Fruit fly (Drosophila melanogaster) whole organism, embryonic: ENCODE measurements around the gene CG3184.

ENCODE experiments used
- Atf3 ChIP-seq: fragments of 200-800 bp; sonication (Bioruptor generic); optimal IDR thresholded peaks from 3 replicates; lab custom pipeline; 2016; ENCODE audit warnings: missing biosample characterization, missing genetic modification characterization
- CG10209 ChIP-seq: fragments of 200-800 bp; sonication (Bioruptor generic); optimal IDR thresholded peaks from 3 replicates; lab custom pipeline; 2017; ENCODE audit warnings: missing biosample characterization, mild to moderate bottlenecking, missing genetic modification characterization, missing genetic modification reagents
- CG10366 ChIP-seq: fragments of 200-800 bp; sonication (Bioruptor generic); IDR thresholded peaks from 2 replicates; pipeline ENCODE4 v1.3.6; 2022; ENCODE audit warnings: missing biosample characterization, missing genetic modification characterization
- CG10462 ChIP-seq: fragments of 200-800 bp; sonication (Bioruptor generic); optimal IDR thresholded peaks from 2 replicates; lab custom pipeline; 2016; ENCODE audit warnings: missing biosample characterization, missing genetic modification characterization
- CG10959 ChIP-seq: fragments of 200-800 bp; sonication (Bioruptor generic); IDR thresholded peaks from 2 replicates; pipeline ENCODE4 v1.3.6; 2022; ENCODE audit warnings: missing biosample characterization, missing genetic modification characterization
- CG12104 ChIP-seq: fragments of 200-800 bp; sonication (Bioruptor generic); optimal IDR thresholded peaks from 3 replicates; lab custom pipeline; 2016; ENCODE audit warnings: missing biosample characterization, missing genetic modification characterization
- CG12769 ChIP-seq: fragments of 200-800 bp; sonication (Bioruptor generic); optimal IDR thresholded peaks from 2 replicates; lab custom pipeline; 2019; ENCODE audit warnings: missing biosample characterization, mild to moderate bottlenecking, missing genetic modification characterization, moderate library complexity
- CG13624 ChIP-seq: fragments of 200-800 bp; sonication (Bioruptor generic); optimal IDR thresholded peaks from 2 replicates; lab custom pipeline; 2016; ENCODE audit warnings: missing biosample characterization, missing genetic modification characterization
- CG13894 ChIP-seq: fragments of 200-800 bp; sonication (Bioruptor generic); optimal IDR thresholded peaks from 3 replicates; lab custom pipeline; 2018; ENCODE audit warnings: missing biosample characterization, mild to moderate bottlenecking, missing genetic modification characterization, moderate library complexity
- CG14965 ChIP-seq: fragments of 200-800 bp; sonication (Bioruptor generic); optimal IDR thresholded peaks from 2 replicates; lab custom pipeline; 2016; ENCODE audit warnings: missing biosample characterization, missing genetic modification characterization, borderline replicate concordance
- CG16779 ChIP-seq: fragments of 200-800 bp; sonication (Bioruptor generic); IDR thresholded peaks from 2 replicates; pipeline ENCODE4 v1.3.6; 2022; ENCODE audit warnings: missing biosample characterization, missing genetic modification characterization
- CG17328 ChIP-seq: fragments of 200-800 bp; sonication (Bioruptor generic); IDR thresholded peaks from 2 replicates; pipeline ENCODE4 v1.3.6; 2022; ENCODE audit warnings: missing biosample characterization, missing genetic modification characterization
- CG18476 ChIP-seq: fragments of 200-800 bp; sonication (Bioruptor generic); optimal IDR thresholded peaks from 2 replicates; lab custom pipeline; 2016; ENCODE audit warnings: missing biosample characterization, mild to moderate bottlenecking, missing genetic modification characterization
- CG2129 ChIP-seq: fragments of 200-800 bp; sonication (Bioruptor generic); IDR thresholded peaks from 2 replicates; pipeline ENCODE4 v1.3.6; 2022; ENCODE audit warnings: missing biosample characterization, missing genetic modification characterization; ENCODE audit not compliant: partially characterized antibody
- CG2202 ChIP-seq: fragments of 200-800 bp; sonication (Bioruptor generic); optimal IDR thresholded peaks from 2 replicates; lab custom pipeline; 2018; ENCODE audit warnings: missing biosample characterization, mild to moderate bottlenecking, missing genetic modification characterization
- CG33213 ChIP-seq: fragments of 200-800 bp; sonication (Bioruptor generic); optimal IDR thresholded peaks from 3 replicates; lab custom pipeline; 2016; ENCODE audit warnings: missing biosample characterization, missing genetic modification characterization
- CG4328 ChIP-seq: fragments of 200-800 bp; sonication (Bioruptor generic); optimal IDR thresholded peaks from 3 replicates; lab custom pipeline; 2017; ENCODE audit warnings: missing biosample characterization, missing genetic modification reagents, missing genetic modification characterization
- CG4820 ChIP-seq: fragments of 200-800 bp; sonication (Bioruptor generic); optimal IDR thresholded peaks from 3 replicates; lab custom pipeline; 2016; ENCODE audit warnings: missing biosample characterization, missing genetic modification characterization
- CG9932 ChIP-seq: fragments of 200-800 bp; sonication (Bioruptor generic); IDR thresholded peaks from 2 replicates; pipeline ENCODE4 v1.3.6; 2022; ENCODE audit warnings: missing biosample characterization, missing genetic modification characterization
- Dfd ChIP-seq, 2 experiments: fragments of >200 bp; optimal IDR thresholded peaks; 2 replicates each; lab custom pipeline; 2017; ENCODE audit warnings: missing biosample characterization in 2 of 2, missing genetic modification characterization in 2 of 2
- Drgx ChIP-seq: fragments of 200-800 bp; sonication (Bioruptor generic); IDR thresholded peaks from 2 replicates; pipeline ENCODE4 v1.3.6; 2022; ENCODE audit warnings: missing biosample characterization, missing genetic modification characterization
- HLH3B ChIP-seq: fragments of 200-800 bp; sonication (Bioruptor generic); IDR thresholded peaks from 2 replicates; pipeline ENCODE4 v1.3.6; 2022; ENCODE audit warnings: missing biosample characterization, missing genetic modification characterization
- Lhr ChIP-seq: fragments of 200-800 bp; sonication (Bioruptor generic); optimal IDR thresholded peaks from 3 replicates; lab custom pipeline; 2017; ENCODE audit warnings: mild to moderate bottlenecking, missing biosample characterization, missing genetic modification reagents, missing genetic modification characterization
- Mad ChIP-seq: fragments of 200-800 bp; sonication (Bioruptor generic); optimal IDR thresholded peaks from 2 replicates; lab custom pipeline; 2016; ENCODE audit warnings: missing biosample characterization, missing genetic modification characterization
- Mrtf ChIP-seq: fragments of 200-800 bp; sonication (Bioruptor generic); IDR thresholded peaks from 3 replicates; pipeline ENCODE4 v1.3.6; 2022; ENCODE audit warnings: missing biosample characterization, missing genetic modification characterization
- Oaz ChIP-seq: fragments of 200-800 bp; sonication (Bioruptor generic); IDR thresholded peaks from 2 replicates; pipeline ENCODE4 v1.3.6; 2022; ENCODE audit warnings: missing biosample characterization, missing genetic modification characterization
- TFAM ChIP-seq: fragments of 200-800 bp; sonication (Bioruptor generic); optimal IDR thresholded peaks from 2 replicates; lab custom pipeline; 2017; ENCODE audit warnings: missing biosample characterization, missing genetic modification characterization, inconsistent platforms
- bab2 ChIP-seq: fragments of 200-800 bp; sonication (Bioruptor generic); optimal IDR thresholded peaks from 2 replicates; lab custom pipeline; 2016; ENCODE audit warnings: missing biosample characterization, missing genetic modification characterization
- bsh ChIP-seq, 2 experiments: fragments of 200-800 bp; sonication (Bioruptor generic); optimal IDR thresholded peaks; 2 replicates each; lab custom pipeline; 2017 to 2018; ENCODE audit warnings: mild to moderate bottlenecking in 2 of 2, missing biosample characterization in 2 of 2, missing genetic modification characterization in 2 of 2, moderate library complexity in 1 of 2
- crol ChIP-seq: fragments of 200-800 bp; sonication (Bioruptor generic); IDR thresholded peaks from 2 replicates; pipeline ENCODE4 v1.3.6; 2022; ENCODE audit warnings: missing biosample characterization, missing genetic modification characterization
- exex ChIP-seq: fragments of 200-800 bp; sonication (Bioruptor generic); optimal IDR thresholded peaks from 4 replicates; lab custom pipeline; 2018; ENCODE audit warnings: missing biosample characterization, mild to moderate bottlenecking, missing genetic modification characterization, moderate library complexity
- fd96Cb ChIP-seq: fragments of 200-800 bp; sonication (Bioruptor generic); optimal IDR thresholded peaks from 2 replicates; lab custom pipeline; 2018; ENCODE audit warnings: missing biosample characterization, mild to moderate bottlenecking, missing genetic modification characterization, moderate library complexity
- gcm2 ChIP-seq: fragments of 200-800 bp; sonication (Bioruptor generic); optimal IDR thresholded peaks from 2 replicates; lab custom pipeline; 2016; ENCODE audit warnings: missing biosample characterization, missing genetic modification characterization
- grau ChIP-seq: fragments of 200-800 bp; optimal IDR thresholded peaks from 3 replicates; lab custom pipeline; 2019; ENCODE audit warnings: missing biosample characterization, mild to moderate bottlenecking, missing genetic modification characterization, moderate library complexity
- gsb-n ChIP-seq: fragments of 200-800 bp; sonication (Bioruptor generic); optimal IDR thresholded peaks from 3 replicates; lab custom pipeline; 2018; ENCODE audit warnings: missing biosample characterization, mild to moderate bottlenecking, missing genetic modification characterization
- jigr1 ChIP-seq: fragments of 200-800 bp; sonication (Bioruptor generic); IDR thresholded peaks from 3 replicates; pipeline ENCODE4 v1.3.6; 2022; ENCODE audit warnings: missing biosample characterization, missing genetic modification characterization
- maf-S ChIP-seq: fragments of 200-800 bp; sonication (Bioruptor generic); optimal IDR thresholded peaks from 2 replicates; lab custom pipeline; 2016; ENCODE audit warnings: missing biosample characterization, missing genetic modification characterization
- mam ChIP-seq: fragments of 200-800 bp; sonication (Bioruptor generic); optimal IDR thresholded peaks from 3 replicates; lab custom pipeline; 2016; ENCODE audit warnings: missing biosample characterization, missing genetic modification characterization
- nau ChIP-seq: fragments of 200-800 bp; sonication (Bioruptor generic); optimal IDR thresholded peaks from 3 replicates; lab custom pipeline; 2017; ENCODE audit warnings: missing biosample characterization, mild to moderate bottlenecking, missing genetic modification characterization, missing genetic modification reagents
- nerfin-1 ChIP-seq: fragments of 200-800 bp; sonication (Bioruptor generic); optimal IDR thresholded peaks from 3 replicates; lab custom pipeline; 2019; ENCODE audit warnings: missing biosample characterization, mild to moderate bottlenecking, missing genetic modification characterization, moderate library complexity
- peb ChIP-seq: fragments of 200-800 bp; sonication (Bioruptor generic); IDR thresholded peaks from 2 replicates; pipeline ENCODE4 v1.3.6; 2022; ENCODE audit warnings: missing biosample characterization, missing genetic modification characterization
- pnt ChIP-seq: fragments of 200-800 bp; sonication (Bioruptor generic); optimal IDR thresholded peaks from 3 replicates; lab custom pipeline; 2016; ENCODE audit warnings: missing biosample characterization, missing genetic modification characterization
- schlank ChIP-seq: fragments of 200-800 bp; sonication (Bioruptor generic); optimal IDR thresholded peaks from 2 replicates; lab custom pipeline; 2018; ENCODE audit warnings: missing biosample characterization, mild to moderate bottlenecking, missing genetic modification characterization
- sens-2 ChIP-seq: fragments of 200-800 bp; sonication (Bioruptor generic); IDR thresholded peaks from 2 replicates; pipeline ENCODE4 v1.3.6; 2022; ENCODE audit warnings: missing biosample characterization, missing genetic modification characterization
- sim ChIP-seq: fragments of 200-800 bp; sonication (Bioruptor generic); IDR thresholded peaks from 2 replicates; pipeline ENCODE4 v1.3.6; 2022; ENCODE audit warnings: missing biosample characterization, missing genetic modification characterization
- stwl ChIP-seq: fragments of 200-800 bp; sonication (Bioruptor generic); optimal IDR thresholded peaks from 3 replicates; lab custom pipeline; 2018; ENCODE audit warnings: missing biosample characterization, mild to moderate bottlenecking, missing genetic modification characterization, moderate library complexity
- tup ChIP-seq: fragments of 200-800 bp; sonication (Bioruptor generic); optimal IDR thresholded peaks from 2 replicates; lab custom pipeline; 2016; ENCODE audit warnings: missing biosample characterization, mild to moderate bottlenecking, missing genetic modification characterization, moderate library complexity
- vfl ChIP-seq: fragments of 200-800 bp; sonication (Bioruptor generic); optimal IDR thresholded peaks from 2 replicates; lab custom pipeline; 2016; ENCODE audit warnings: missing biosample characterization, missing genetic modification characterization
- yki ChIP-seq: fragments of >200 bp; optimal IDR thresholded peaks from 3 replicates; lab custom pipeline; 2018

The CG3184 gene

dm6 chrX:6656626-6657558 is 31.7 kb downstream of the CG3184 start (continued):
- peak; percentile 64 for TF ChIP-seq CG4328
- no peak for TF ChIP-seq fd96Cb (tag; lab: Kevin White, UChicago)
- TF ChIP-seq CG4820: no peak
- TF ChIP-seq Lhr (GFP tag; lab: Kevin White, UChicago): no peak
- no peak for TF ChIP-seq CG2202 (tag; lab: Kevin White, UChicago)
- 0 out of 2 replicates have a peak, but pooled peaks have one; percentile 17 for TF ChIP-seq CG10366 (GFP tag; lab: Robert Waterston, UW)
- no peak for TF ChIP-seq TFAM (GFP tag; lab: Kevin White, UChicago)
- no peak for TF ChIP-seq Mad (GFP tag; lab: Kevin White, UChicago)
- TF ChIP-seq CG12769 (tag; lab: Kevin White, UChicago): peak; percentile 60
- TF ChIP-seq gcm2 (GFP tag; lab: Kevin White, UChicago): no peak
- TF ChIP-seq Atf3: no peak
- no peak for TF ChIP-seq sens-2 (GFP tag; lab: Robert Waterston, UW)
- no peak for TF ChIP-seq CG14965 (GFP tag; lab: Kevin White, UChicago)
- TF ChIP-seq Drgx (GFP tag; lab: Robert Waterston, UW): peak; percentile 44; the same call in 1 of the 2 replicates
- peak; percentile 33 for TF ChIP-seq nau (GFP tag; lab: Kevin White, UChicago)
- TF ChIP-seq Mrtf (GFP tag; lab: Robert Waterston, UW): no peak
- TF ChIP-seq maf-S (GFP tag; lab: Kevin White, UChicago): no peak
- peak; percentile 37 for TF ChIP-seq schlank (tag; lab: Kevin White, UChicago)
- TF ChIP-seq vfl (GFP tag; lab: Kevin White, UChicago): no peak
- TF ChIP-seq sim: no peak
- TF ChIP-seq CG12104 (GFP tag; lab: Kevin White, UChicago): no peak
- TF ChIP-seq exex: peak; percentile 68
- TF ChIP-seq CG13894 (tag; lab: Kevin White, UChicago): peak; percentile 67
- TF ChIP-seq peb (GFP tag; lab: Robert Waterston, UW): no peak
- no peak for TF ChIP-seq jigr1 (GFP tag; lab: Robert Waterston, UW)
- TF ChIP-seq CG17328 (GFP tag; lab: Robert Waterston, UW): no peak
- TF ChIP-seq Dfd (GFP tag; optimal IDR thresholded peaks at IDR 0.05; lab: Kevin White, UChicago): peak in 1 of 2 experiments; percentile 16
- TF ChIP-seq CG10209 (GFP tag; lab: Kevin White, UChicago): peak; percentile 39
- no peak for TF ChIP-seq stwl (tag; lab: Kevin White, UChicago)
- TF ChIP-seq pnt: no peak
- TF ChIP-seq yki (lab: Kevin White, UChicago): no peak
- TF ChIP-seq CG13624 (GFP tag; lab: Kevin White, UChicago): no peak
- peak; percentile 60; the same call in 1 of the 2 replicates for TF ChIP-seq crol (GFP tag; lab: Robert Waterston, UW)
- peak; percentile 71 for TF ChIP-seq grau (tag; lab: Kevin White, UChicago)
- no peak for TF ChIP-seq CG2129 (GFP tag; lab: Robert Waterston, UW)
- peak; percentile 43 for TF ChIP-seq nerfin-1
- TF ChIP-seq CG18476: no peak
- no peak for TF ChIP-seq CG10462 (GFP tag; lab: Kevin White, UChicago)
- TF ChIP-seq Oaz (GFP tag; lab: Robert Waterston, UW): no peak
- TF ChIP-seq bsh (GFP tag; optimal IDR thresholded peaks at IDR 0.05; lab: Kevin White, UChicago): peak in 1 of 2 experiments; percentile 25
- no peak for TF ChIP-seq bab2 (GFP tag; lab: Kevin White, UChicago)
- TF ChIP-seq CG16779 (GFP tag; lab: Robert Waterston, UW): no peak
- TF ChIP-seq CG10959 (GFP tag; lab: Robert Waterston, UW): no peak
- TF ChIP-seq mam (GFP tag; lab: Kevin White, UChicago): no peak
- no peak for TF ChIP-seq HLH3B (GFP tag; lab: Robert Waterston, UW)
- peak; percentile 23; the same call in 1 of the 2 replicates for TF ChIP-seq CG9932 (GFP tag; lab: Robert Waterston, UW)
- no peak for TF ChIP-seq tup
- no peak for TF ChIP-seq CG33213
- TF ChIP-seq gsb-n (tag; lab: Kevin White, UChicago): no peak
